Worm (Caenorhabditis elegans) whole organism, young adult: ENCODE data around the gene rbm-34.

Source experiments
- B0336.3 ChIP-seq: fragments of 200-800 bp; sonication (Bioruptor generic); IDR thresholded peaks from 2 replicates; pipeline ENCODE4 v1.3.6; 2022; ENCODE audit warnings: missing genetic modification characterization, missing compliant biosample characterization
- F57C9.4 ChIP-seq: sonication (generic microtip); optimal IDR thresholded peaks from 2 replicates; lab custom pipeline; 2017; ENCODE audit warnings: mild to moderate bottlenecking, missing genetic modification characterization, missing compliant biosample characterization
- T26A5.8 ChIP-seq: sonication (generic microtip); optimal IDR thresholded peaks from 2 replicates; lab custom pipeline; 2016; ENCODE audit warnings: missing genetic modification characterization, missing compliant biosample characterization
- Y79H2A.3 ChIP-seq: fragments of 200-800 bp; sonication (Bioruptor generic); conservative IDR thresholded peaks from 2 replicates; pipeline ENCODE4 v1.3.6; 2022; ENCODE audit warnings: missing genetic modification reagents, missing genetic modification characterization, missing compliant biosample characterization
- bed-1 ChIP-seq: fragments of 200-800 bp; sonication (Bioruptor generic); IDR thresholded peaks from 2 replicates; pipeline ENCODE4 v1.3.6; 2022; ENCODE audit warnings: missing genetic modification reagents, missing genetic modification characterization, missing compliant biosample characterization
- ccch-3 ChIP-seq: fragments of 200-800 bp; sonication (Bioruptor generic); optimal IDR thresholded peaks from 2 replicates; lab custom pipeline; 2018; ENCODE audit warnings: mild to moderate bottlenecking, missing genetic modification characterization, missing compliant biosample characterization
- efl-1 ChIP-seq: fragments of 150-350 bp; optimal IDR thresholded peaks from 2 replicates; lab custom pipeline; 2014; ENCODE audit warnings: missing biosample characterization, missing genetic modification reagents, missing genetic modification characterization
- hlh-12 ChIP-seq: sonication (generic microtip); optimal IDR thresholded peaks from 2 replicates; lab custom pipeline; 2016; ENCODE audit warnings: missing genetic modification characterization, missing compliant biosample characterization
- mel-28 ChIP-seq: sonication (generic microtip); optimal IDR thresholded peaks from 2 replicates; lab custom pipeline; 2016; ENCODE audit warnings: borderline replicate concordance, mild to moderate bottlenecking, missing genetic modification characterization, missing compliant biosample characterization
- nhr-90 ChIP-seq: sonication (generic microtip); optimal IDR thresholded peaks from 2 replicates; lab custom pipeline; 2016; ENCODE audit warnings: missing genotype, mild to moderate bottlenecking, missing genetic modification characterization, missing compliant biosample characterization
- repo-1 ChIP-seq: sonication (generic microtip); optimal IDR thresholded peaks from 2 replicates; lab custom pipeline; 2017; ENCODE audit warnings: mild to moderate bottlenecking, missing genetic modification characterization, missing compliant biosample characterization
- sea-2 ChIP-seq: fragments of 200-800 bp; sonication (Bioruptor generic); IDR thresholded peaks from 2 replicates; pipeline ENCODE4 v1.3.6; 2022; ENCODE audit warnings: missing genetic modification characterization, missing compliant biosample characterization

DNA sequence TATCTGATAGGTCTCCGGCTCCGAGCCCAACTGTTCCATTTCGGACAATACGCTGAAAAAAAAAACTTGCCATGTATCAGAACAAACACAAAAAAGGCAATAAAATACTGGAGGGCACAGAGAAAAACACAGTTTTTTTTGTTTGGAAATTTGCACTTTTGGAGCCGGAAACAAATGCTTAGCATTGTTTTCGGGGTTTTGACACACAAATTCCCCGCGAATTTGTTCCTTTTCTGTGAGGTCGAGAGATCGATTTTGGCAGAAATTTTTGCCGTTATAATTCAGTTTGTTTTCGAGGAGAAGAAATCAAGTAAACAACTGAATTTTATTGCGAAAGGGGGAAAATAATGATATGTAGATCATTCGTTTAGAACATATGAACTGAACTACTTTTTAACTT lies 28.6 kb upstream of the rbm-34 start, which contains the start of gene K08E4.2:
- TF ChIP-seq Y79H2A.3 (GFP tag; lab: Robert Waterston, UW) (no peak), ccch-3 (no peak), T26A5.8 (tag; lab: Kevin White, UChicago) (no peak), repo-1 (tag; lab: Kevin White, UChicago) (no peak), bed-1 (no peak), nhr-90 (tag; lab: Kevin White, UChicago) (no peak), hlh-12 (no peak), F57C9.4 (tag; lab: Kevin White, UChicago) (no peak), B0336.3 (GFP tag; lab: Robert Waterston, UW) (no peak), sea-2 (GFP tag; lab: Robert Waterston, UW) (no peak), mel-28 (tag; lab: Kevin White, UChicago) (no peak), efl-1 (GFP tag; lab: Kevin White, UChicago) (peak; percentile 58)
